Worm (Caenorhabditis elegans): ENCODE measurements around the gene npp-10.
A peak's percentile ranks its signal among the peaks of the same experiment; 100 is the strongest.

npp-10 gene

DNA sequence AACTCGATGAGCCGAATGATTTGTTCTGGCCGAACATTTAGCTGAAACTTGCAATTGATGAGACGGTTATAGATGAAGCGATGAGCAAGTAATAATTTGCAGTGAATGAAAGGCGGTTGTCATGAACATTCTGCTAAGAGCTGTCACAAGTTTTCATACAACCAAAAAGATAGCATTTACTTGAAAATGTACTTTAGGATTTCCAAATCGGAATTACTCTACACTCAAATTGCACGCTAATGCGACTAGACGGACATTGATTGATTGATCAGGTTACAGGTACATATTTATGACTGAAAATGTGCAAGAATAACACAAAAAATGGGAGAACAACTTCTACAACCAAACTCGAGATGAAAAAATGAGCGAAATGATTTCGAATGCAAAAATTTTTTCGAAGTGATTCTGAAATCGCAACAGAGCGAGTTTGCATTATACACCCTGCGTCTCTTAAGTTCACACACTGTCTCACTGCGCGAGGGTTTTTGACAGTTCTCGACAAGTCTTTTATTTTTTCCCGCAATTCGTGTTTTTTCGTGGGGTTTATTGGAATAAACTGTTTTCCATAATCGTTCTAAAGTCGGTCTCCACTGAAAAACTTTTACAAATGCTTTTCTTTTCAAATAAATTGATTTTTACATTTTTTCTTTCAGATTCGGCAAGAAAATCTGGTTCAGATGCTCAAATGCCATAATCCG is at the start of gene npp-10, which contains the start of gene cyk-3:
npp-10 (minus strand) TSS at position 51 of the 698 bp plus-strand sequence.
cyk-3 (plus strand) TSS at position 648 of the 698 bp plus-strand sequence.
- no peak for TF ChIP-seq F13C5.2 (tag; optimal IDR thresholded peaks at IDR 0.05)
- 0 out of 2 replicates have a peak, but pooled peaks have one; percentile 35 for TF ChIP-seq tbx-11 (GFP tag; IDR thresholded peaks at IDR 0.05)

DNA sequence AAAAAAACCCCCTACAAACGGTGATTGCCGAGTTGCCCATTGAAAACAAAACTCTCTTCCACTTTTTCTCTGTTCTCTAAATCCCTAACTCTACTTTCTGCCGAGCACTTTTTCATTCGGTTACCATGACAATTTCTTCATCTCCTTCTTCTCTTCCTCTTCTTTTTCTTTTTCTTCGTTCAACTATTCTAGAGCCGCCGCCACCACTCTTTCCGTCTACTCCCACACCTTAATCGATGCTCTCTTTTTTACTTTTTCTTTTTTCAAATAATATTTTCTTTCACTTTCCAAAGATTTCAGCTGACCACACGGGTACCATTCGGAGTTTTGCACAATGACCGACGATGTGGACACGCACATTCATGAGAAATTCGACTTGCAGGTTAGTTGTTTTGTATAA is 48.2 kb upstream of the npp-10 start, which contains the start of gene mapk-15:
mapk-15 (plus strand) TSS at position 301 of the 400 bp plus-strand sequence.
- TF ChIP-seq F13C5.2 (tag; optimal IDR thresholded peaks at IDR 0.05) (no peak), B0310.2 (tag; optimal IDR thresholded peaks at IDR 0.05) (no peak), ets-7 (tag; optimal IDR thresholded peaks at IDR 0.05) (no peak), ceh-36 (tag; optimal IDR thresholded peaks at IDR 0.05) (no peak), scrt-1 (GFP tag; IDR thresholded peaks at IDR 0.05) (no peak), flt-1 (GFP tag; IDR thresholded peaks at IDR 0.05) (no peak), aly-1 (tag; optimal IDR thresholded peaks at IDR 0.05) (no peak), tra-4 (tag; optimal IDR thresholded peaks at IDR 0.05) (no peak), ama-1 (optimal IDR thresholded peaks at IDR 0.05) (no peak), hmg-4 (GFP tag; optimal IDR thresholded peaks at IDR 0.05) (no peak), hmbx-1 (tag; optimal IDR thresholded peaks at IDR 0.05) (no peak)

DNA sequence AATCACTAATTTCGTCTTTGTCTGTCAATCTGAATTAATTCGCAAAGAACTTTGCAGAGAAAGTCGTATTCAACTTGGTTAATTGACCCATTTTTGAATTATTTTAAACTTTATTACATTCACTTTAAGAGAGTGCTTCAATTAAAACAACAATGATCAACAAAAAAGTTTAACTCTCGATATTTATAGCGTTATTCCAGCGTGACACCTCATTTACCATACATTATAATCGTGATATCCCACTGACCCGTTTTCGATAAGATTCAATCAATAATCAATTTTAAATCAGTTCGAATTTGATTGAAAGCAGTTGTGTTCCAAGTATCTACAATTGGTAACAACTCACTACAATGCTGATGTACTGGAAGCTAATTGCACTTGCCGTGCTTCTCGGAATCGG is 37.4 kb upstream of the npp-10 start, which contains the start of gene clc-10:
clc-10 (plus strand) TSS at position 301 of the 400 bp plus-strand sequence.
- TF ChIP-seq sea-1 (GFP tag; conservative IDR thresholded peaks at IDR 0.05) (no peak), hmbx-1 (tag; optimal IDR thresholded peaks at IDR 0.05) (no peak), tra-4 (tag; optimal IDR thresholded peaks at IDR 0.05) (no peak), B0310.2 (tag; optimal IDR thresholded peaks at IDR 0.05) (no peak), ets-7 (tag; optimal IDR thresholded peaks at IDR 0.05) (no peak), flt-1 (GFP tag; IDR thresholded peaks at IDR 0.05) (no peak), ceh-13 (GFP tag; optimal IDR thresholded peaks at IDR 0.05) (no peak), F13C5.2 (tag; optimal IDR thresholded peaks at IDR 0.05) (no peak), hnd-1 (tag; optimal IDR thresholded peaks at IDR 0.05) (no peak), hmg-4 (GFP tag; optimal IDR thresholded peaks at IDR 0.05) (no peak), scrt-1 (GFP tag; IDR thresholded peaks at IDR 0.05) (no peak), ama-1 (optimal IDR thresholded peaks at IDR 0.05) (no peak), tbx-37 (GFP tag; conservative IDR thresholded peaks at IDR 0.05) (no peak), tbx-11 (GFP tag; IDR thresholded peaks at IDR 0.05) (no peak), aly-1 (tag; optimal IDR thresholded peaks at IDR 0.05) (no peak), ceh-36 (tag; optimal IDR thresholded peaks at IDR 0.05) (no peak), pes-1 (GFP tag; IDR thresholded peaks at IDR 0.05) (no peak)

DNA sequence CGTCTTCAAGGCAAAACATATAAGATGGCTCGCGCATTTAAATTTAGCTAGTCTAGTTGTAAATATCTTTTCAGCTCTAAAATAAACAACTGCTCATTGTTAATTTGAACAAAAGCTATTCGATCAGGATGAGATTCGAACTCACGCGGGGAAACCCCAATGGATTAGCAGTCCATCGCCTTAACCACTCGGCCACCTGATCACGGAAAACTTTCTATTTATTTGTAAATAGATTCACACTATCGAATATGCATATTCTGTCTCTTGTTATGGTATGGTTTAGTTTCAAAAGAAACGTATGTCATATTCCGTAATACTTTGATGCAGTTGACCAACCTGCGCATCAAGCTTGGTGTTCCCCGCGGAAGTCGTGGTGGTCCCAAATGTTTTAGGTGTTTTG is 36.8 kb upstream of the npp-10 start:
- no peak for TF ChIP-seq ets-7 (tag; optimal IDR thresholded peaks at IDR 0.05)
- no peak for TF ChIP-seq tbx-37 (GFP tag; conservative IDR thresholded peaks at IDR 0.05)
- TF ChIP-seq pes-1 (GFP tag; IDR thresholded peaks at IDR 0.05): no peak
- TF ChIP-seq tbx-11 (GFP tag; IDR thresholded peaks at IDR 0.05): no peak
- no peak for TF ChIP-seq tra-4 (tag; optimal IDR thresholded peaks at IDR 0.05)
- TF ChIP-seq hmg-4 (GFP tag; optimal IDR thresholded peaks at IDR 0.05): no peak
- TF ChIP-seq F13C5.2 (tag; optimal IDR thresholded peaks at IDR 0.05): no peak
- no peak for TF ChIP-seq B0310.2 (tag; optimal IDR thresholded peaks at IDR 0.05)
- no peak for TF ChIP-seq flt-1 (GFP tag; IDR thresholded peaks at IDR 0.05)
- TF ChIP-seq ama-1 (optimal IDR thresholded peaks at IDR 0.05): no peak
- no peak for TF ChIP-seq hmbx-1 (tag; optimal IDR thresholded peaks at IDR 0.05)

DNA sequence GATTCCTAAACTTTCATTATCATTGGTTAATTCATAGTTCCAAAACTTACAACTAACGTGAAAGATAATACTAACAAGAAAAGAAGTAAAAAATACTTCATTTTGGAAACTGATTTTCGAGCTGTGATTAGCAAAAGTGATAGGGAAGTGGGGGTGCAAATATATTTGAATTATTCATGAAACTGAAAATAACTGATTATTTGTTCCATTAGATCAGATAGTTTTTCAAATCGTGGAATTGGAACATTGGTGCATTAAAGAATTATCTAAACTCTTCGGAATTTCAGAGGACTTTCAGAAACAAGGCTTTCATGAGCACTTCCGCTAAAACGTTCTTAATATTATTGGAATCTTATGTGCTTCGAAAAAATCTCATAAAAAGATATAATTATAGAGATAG is 36.3 kb upstream of the npp-10 start, which contains the start of gene F40H6.5:
F40H6.5 (minus strand) TSS at position 101 of the 400 bp plus-strand sequence.
- TF ChIP-seq hnd-1 (tag; optimal IDR thresholded peaks at IDR 0.05) (no peak), flt-1 (GFP tag; IDR thresholded peaks at IDR 0.05) (no peak), pes-1 (GFP tag; IDR thresholded peaks at IDR 0.05) (no peak), ets-7 (tag; optimal IDR thresholded peaks at IDR 0.05) (no peak), ama-1 (optimal IDR thresholded peaks at IDR 0.05) (no peak), aly-1 (tag; optimal IDR thresholded peaks at IDR 0.05) (no peak), scrt-1 (GFP tag; IDR thresholded peaks at IDR 0.05) (no peak), B0310.2 (tag; optimal IDR thresholded peaks at IDR 0.05) (no peak), tbx-11 (GFP tag; IDR thresholded peaks at IDR 0.05) (no peak), ceh-13 (GFP tag; optimal IDR thresholded peaks at IDR 0.05) (no peak), tbx-37 (GFP tag; conservative IDR thresholded peaks at IDR 0.05) (no peak), F13C5.2 (tag; optimal IDR thresholded peaks at IDR 0.05) (no peak), tra-4 (tag; optimal IDR thresholded peaks at IDR 0.05) (no peak)

DNA sequence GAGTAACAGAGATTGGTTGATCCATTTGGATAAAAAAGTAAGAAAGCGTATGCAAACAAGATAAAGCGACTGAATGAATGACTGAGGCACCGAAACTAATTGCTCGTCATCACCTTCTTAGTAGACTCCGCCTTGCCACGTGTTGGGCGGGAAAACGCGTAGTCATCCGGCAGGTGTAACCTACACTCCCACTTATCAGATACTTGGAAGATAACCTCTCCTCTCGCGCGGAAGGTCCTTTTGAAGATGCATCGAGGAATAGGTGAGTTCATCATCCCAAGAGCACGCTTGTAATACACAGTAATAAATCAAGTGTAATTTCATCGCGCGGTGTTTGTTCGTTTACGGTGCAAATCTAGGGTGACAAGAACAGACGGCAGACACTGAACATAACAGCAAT is 27.5 kb upstream of the npp-10 start, which contains the start of gene tbx-11:
tbx-11 (minus strand) TSS at position 101 of the 400 bp plus-strand sequence.
- no peak for TF ChIP-seq ets-7 (tag; optimal IDR thresholded peaks at IDR 0.05)
- no peak for TF ChIP-seq ama-1 (optimal IDR thresholded peaks at IDR 0.05)
- TF ChIP-seq ceh-36 (tag; optimal IDR thresholded peaks at IDR 0.05): no peak
- TF ChIP-seq scrt-1 (GFP tag; IDR thresholded peaks at IDR 0.05): no peak
- no peak for TF ChIP-seq aly-1 (tag; optimal IDR thresholded peaks at IDR 0.05)
- TF ChIP-seq tra-4 (tag; optimal IDR thresholded peaks at IDR 0.05): no peak
- no peak for TF ChIP-seq tbx-37 (GFP tag; conservative IDR thresholded peaks at IDR 0.05)
- TF ChIP-seq hmbx-1 (tag; optimal IDR thresholded peaks at IDR 0.05): no peak

DNA sequence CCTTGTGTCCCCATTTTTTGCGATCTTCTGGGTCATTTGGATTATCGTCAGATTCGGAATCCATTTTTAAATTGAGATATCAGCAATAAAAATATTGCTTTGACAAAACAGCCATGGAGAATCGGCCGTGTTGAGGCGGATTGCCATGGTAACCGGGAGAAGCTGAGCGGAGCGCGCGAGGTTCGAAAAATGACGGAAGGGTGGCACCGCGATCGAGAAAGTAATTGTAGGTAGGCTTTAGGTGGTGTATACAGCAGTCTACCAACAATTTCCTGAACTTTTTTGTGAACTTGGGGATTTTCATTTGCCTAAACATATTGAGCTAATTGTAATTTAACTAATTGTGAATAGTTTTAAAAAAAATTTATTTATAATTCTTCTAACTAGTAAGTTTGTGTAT is 20.0 kb upstream of the npp-10 start, which contains the start of gene ift-139:
ift-139 (minus strand) TSS at position 101 of the 400 bp plus-strand sequence.
- TF ChIP-seq tra-4 (tag; optimal IDR thresholded peaks at IDR 0.05) (no peak), tbx-11 (GFP tag; IDR thresholded peaks at IDR 0.05) (no peak), tbx-37 (GFP tag; conservative IDR thresholded peaks at IDR 0.05) (no peak), flt-1 (GFP tag; IDR thresholded peaks at IDR 0.05) (no peak), ama-1 (optimal IDR thresholded peaks at IDR 0.05) (no peak), pes-1 (GFP tag; IDR thresholded peaks at IDR 0.05) (no peak)

Measured in whole organism, early embryonic.